Fruit fly (Drosophila melanogaster) whole organism, prepupa: ENCODE results near the gene CG10510.

Experiments used
- Blimp-1 ChIP-seq: fragments of 200-800 bp; sonication (Bioruptor generic); optimal IDR thresholded peaks from 3 replicates; lab custom pipeline; 2017; ENCODE audit warnings: missing biosample characterization, missing genetic modification characterization, mild to moderate bottlenecking, moderate library complexity, missing genetic modification reagents
- CG16779 ChIP-seq: fragments of 200-800 bp; sonication (Bioruptor generic); optimal IDR thresholded peaks from 3 replicates; lab custom pipeline; 2017; ENCODE audit warnings: missing biosample characterization, mild to moderate bottlenecking, missing genetic modification characterization
- CG3032 ChIP-seq: fragments of 200-800 bp; optimal IDR thresholded peaks from 2 replicates; lab custom pipeline; 2019; ENCODE audit warnings: missing biosample characterization, mild to moderate bottlenecking, missing genetic modification characterization, moderate library complexity
- CG4318 ChIP-seq: fragments of 200-800 bp; sonication (Bioruptor generic); optimal IDR thresholded peaks from 3 replicates; lab custom pipeline; 2017; ENCODE audit warnings: missing biosample characterization, mild to moderate bottlenecking, missing genetic modification characterization
- CG6792 ChIP-seq: fragments of 200-800 bp; sonication (Bioruptor generic); optimal IDR thresholded peaks from 3 replicates; lab custom pipeline; 2016; ENCODE audit warnings: missing biosample characterization, missing genetic modification characterization
- CG7368 ChIP-seq: fragments of 200-800 bp; sonication (Bioruptor generic); optimal IDR thresholded peaks from 3 replicates; lab custom pipeline; 2016; ENCODE audit warnings: missing biosample characterization, missing genetic modification characterization
- Eip78C ChIP-seq: fragments of 200-800 bp; sonication (Bioruptor generic); peaks from one replicate; lab custom pipeline; 2016; ENCODE audit warnings: missing biosample characterization, missing genetic modification characterization
- Hr39 ChIP-seq: fragments of 200-800 bp; sonication (Bioruptor generic); optimal IDR thresholded peaks from 2 replicates; lab custom pipeline; 2016; ENCODE audit warnings: missing biosample characterization, missing genetic modification characterization
- Lpt ChIP-seq: fragments of 200-800 bp; sonication (Bioruptor generic); optimal IDR thresholded peaks from 3 replicates; lab custom pipeline; 2016; ENCODE audit warnings: missing biosample characterization, missing genetic modification characterization
- Smox ChIP-seq: fragments of 200-800 bp; sonication (Bioruptor generic); optimal IDR thresholded peaks from 3 replicates; lab custom pipeline; 2016; ENCODE audit warnings: missing biosample characterization, missing genetic modification characterization
- acj6 ChIP-seq: fragments of 200-800 bp; sonication (Bioruptor generic); optimal IDR thresholded peaks from 3 replicates; lab custom pipeline; 2016; ENCODE audit warnings: missing biosample characterization, missing genetic modification characterization
- esn ChIP-seq: fragments of 200-800 bp; sonication (Bioruptor generic); optimal IDR thresholded peaks from 2 replicates; lab custom pipeline; 2016; ENCODE audit warnings: missing biosample characterization, mild to moderate bottlenecking, missing genetic modification characterization, moderate library complexity
- fd59A ChIP-seq: fragments of 200-800 bp; sonication (Bioruptor generic); optimal IDR thresholded peaks from 2 replicates; lab custom pipeline; 2017; ENCODE audit warnings: missing biosample characterization, mild to moderate bottlenecking, missing genetic modification characterization, missing genetic modification reagents
- fkh ChIP-seq: fragments of 200-800 bp; sonication (Bioruptor generic); optimal IDR thresholded peaks from 3 replicates; lab custom pipeline; 2017; ENCODE audit warnings: missing biosample characterization, mild to moderate bottlenecking, missing genetic modification characterization, moderate library complexity
- lz ChIP-seq: fragments of 200-800 bp; sonication (Bioruptor generic); optimal IDR thresholded peaks from 3 replicates; lab custom pipeline; 2016; ENCODE audit warnings: missing biosample characterization, missing genetic modification characterization
- net ChIP-seq: fragments of 200-800 bp; sonication (Bioruptor generic); optimal IDR thresholded peaks from 3 replicates; lab custom pipeline; 2016; ENCODE audit warnings: missing biosample characterization, missing genetic modification characterization
- pdm3 ChIP-seq: fragments of 200-800 bp; sonication (Bioruptor generic); optimal IDR thresholded peaks from 3 replicates; lab custom pipeline; 2016; ENCODE audit warnings: missing biosample characterization, missing genetic modification characterization
- salr ChIP-seq, 2 experiments: fragments of 200-800 bp; sonication (Bioruptor generic); optimal IDR thresholded peaks; 3 replicates each; lab custom pipeline; 2016 to 2018; ENCODE audit warnings: missing biosample characterization in 2 of 2, missing genetic modification characterization in 2 of 2, mild to moderate bottlenecking in 1 of 2
- topi ChIP-seq: fragments of 200-800 bp; sonication (Bioruptor generic); optimal IDR thresholded peaks from 3 replicates; lab custom pipeline; 2016; ENCODE audit warnings: missing biosample characterization, missing genetic modification characterization

The CG10510 gene

dm6 chr3L:21171905-21172304, 38.0 kb downstream of the CG10510 start, which contains the start of gene Ac78C (continued):
- TF ChIP-seq CG16779 (tag; lab: Kevin White, UChicago) (peak; percentile 82), net (GFP tag; lab: Kevin White, UChicago) (peak; percentile 87), CG7368 (GFP tag; lab: Kevin White, UChicago) (peak; percentile 89), acj6 (GFP tag; lab: Kevin White, UChicago) (peak; percentile 82), fd59A (GFP tag; lab: Kevin White, UChicago) (peak; percentile 63), fkh (GFP tag; lab: Kevin White, UChicago) (peak; percentile 96), topi (GFP tag; lab: Kevin White, UChicago) (peak; percentile 82), pdm3 (GFP tag; lab: Kevin White, UChicago) (peak; percentile 88), CG4318 (GFP tag; lab: Kevin White, UChicago) (peak; percentile 82), salr (GFP tag; optimal IDR thresholded peaks at IDR 0.05; lab: Kevin White, UChicago) (peak; percentile 24 to 59), lz (GFP tag; lab: Kevin White, UChicago) (peak; percentile 87), Smox (GFP tag; lab: Kevin White, UChicago) (peak; percentile 77), CG3032 (tag; lab: Kevin White, UChicago) (peak; percentile 81), esn (peak; percentile 84), Hr39 (GFP tag; lab: Kevin White, UChicago) (peak; percentile 86), Blimp-1 (GFP tag; lab: Kevin White, UChicago) (peak; percentile 51), Eip78C (GFP tag; lab: Kevin White, UChicago) (peak; percentile 94), CG6792 (peak; percentile 85), Lpt (peak; percentile 85)
